Fruit fly (Drosophila melanogaster): ENCODE results near the gene I-t.
A peak's percentile ranks its signal among the peaks of the same experiment; 100 is the strongest.

Gene I-t

dm6 chr3R:11656614-11657216 lies 47.1 kb upstream of the I-t start (continued):
- TF ChIP-seq dmrt99B (tag; optimal IDR thresholded peaks at IDR 0.05) (peak; percentile 97), bab2 (GFP tag; optimal IDR thresholded peaks at IDR 0.05) (peak; percentile 96), Atf-2 (GFP tag; optimal IDR thresholded peaks at IDR 0.05) (peak; percentile 93), CG13424 (tag; optimal IDR thresholded peaks at IDR 0.05) (peak; percentile 97), Trl (optimal IDR thresholded peaks at IDR 0.05) (peak; percentile 33 to 68), Trl (GFP tag; optimal IDR thresholded peaks at IDR 0.05) (peak; percentile 95), Fer2 (tag; optimal IDR thresholded peaks at IDR 0.05) (peak; percentile 83), Oli (tag; optimal IDR thresholded peaks at IDR 0.05) (peak; percentile 96), Asciz (GFP tag; optimal IDR thresholded peaks at IDR 0.05) (peak; percentile 93), Rfx (GFP tag; IDR thresholded peaks at IDR 0.05) (peak; percentile 99), ap (GFP tag; IDR thresholded peaks at IDR 0.05) (peak; percentile 93), CG1529 (GFP tag; optimal IDR thresholded peaks at IDR 0.05) (peak; percentile 93), kni (GFP tag; optimal IDR thresholded peaks at IDR 0.05) (no peak), fd3F (GFP tag; optimal IDR thresholded peaks at IDR 0.05) (peak; percentile 96), Atf3 (GFP tag; optimal IDR thresholded peaks at IDR 0.05) (peak; percentile 90), peb (GFP tag; IDR thresholded peaks at IDR 0.05) (peak; percentile 88), Atf6 (GFP tag; IDR thresholded peaks at IDR 0.05) (peak; percentile 97), CG3995 (GFP tag; optimal IDR thresholded peaks at IDR 0.05) (peak; percentile 65), corto (GFP tag; optimal IDR thresholded peaks at IDR 0.05) (peak; percentile 97), lab (GFP tag; optimal IDR thresholded peaks at IDR 0.05) (peak; percentile 98), Poxn (GFP tag; IDR thresholded peaks at IDR 0.05) (peak; percentile 95), CG15073 (GFP tag; optimal IDR thresholded peaks at IDR 0.05) (peak; percentile 71), CG1024 (GFP tag; IDR thresholded peaks at IDR 0.05) (peak; percentile 90), grau (tag; optimal IDR thresholded peaks at IDR 0.05) (peak; percentile 96), bowl (GFP tag; IDR thresholded peaks at IDR 0.05) (peak; percentile 94), CG15479 (GFP tag; optimal IDR thresholded peaks at IDR 0.05) (no peak), psq (GFP tag; optimal IDR thresholded peaks at IDR 0.05) (peak; percentile 84), fd64A (GFP tag; optimal IDR thresholded peaks at IDR 0.05) (peak; percentile 92), Xbp1 (GFP tag; optimal IDR thresholded peaks at IDR 0.05) (peak; percentile 97), CG10274 (GFP tag; optimal IDR thresholded peaks at IDR 0.05) (peak; percentile 81), CG34224 (GFP tag; IDR thresholded peaks at IDR 0.05; ENCODE audit: partially characterized antibody) (no peak), CG7786 (GFP tag; optimal IDR thresholded peaks at IDR 0.05) (peak; percentile 96), inv (GFP tag; IDR thresholded peaks at IDR 0.05; ENCODE audit: partially characterized antibody) (no peak), bbx (GFP tag; IDR thresholded peaks at IDR 0.05; ENCODE audit: partially characterized antibody) (no peak), CG12236 (GFP tag; optimal IDR thresholded peaks at IDR 0.05) (peak; percentile 90), CG13775 (GFP tag; optimal IDR thresholded peaks at IDR 0.05) (peak; percentile 94), tx (GFP tag; optimal IDR thresholded peaks at IDR 0.05) (peak; percentile 93), CG14965 (GFP tag; optimal IDR thresholded peaks at IDR 0.05; ENCODE audit: borderline replicate concordance) (peak; percentile 66), CG13287 (GFP tag; IDR thresholded peaks at IDR 0.05; ENCODE audit: partially characterized antibody) (no peak), kah (GFP tag; optimal IDR thresholded peaks at IDR 0.05) (peak; percentile 86), HLH4C (GFP tag; IDR thresholded peaks at IDR 0.05; ENCODE audit: partially characterized antibody) (no peak), Dll (GFP tag; IDR thresholded peaks at IDR 0.05; ENCODE audit: partially characterized antibody) (no peak), CG7987 (GFP tag; optimal IDR thresholded peaks at IDR 0.05) (peak; percentile 92), CG18619 (GFP tag; optimal IDR thresholded peaks at IDR 0.05) (peak; percentile 94), CG14860 (GFP tag; IDR thresholded peaks at IDR 0.05; ENCODE audit: partially characterized antibody) (no peak), CG2129 (GFP tag; IDR thresholded peaks at IDR 0.05; ENCODE audit: partially characterized antibody) (no peak), Tbp (GFP tag; optimal IDR thresholded peaks at IDR 0.05) (no peak), CG9215 (GFP tag; IDR thresholded peaks at IDR 0.05) (peak; percentile 93), CG5953 (GFP tag; IDR thresholded peaks at IDR 0.05) (peak; percentile 94)
